Fruit fly (Drosophila melanogaster) whole organism, embryonic: ENCODE data around the gene CG13390.

Source experiments
- Blimp-1 ChIP-seq: fragments of 200-800 bp; sonication (Bioruptor generic); optimal IDR thresholded peaks from 3 replicates; lab custom pipeline; 2018; ENCODE audit warnings: missing biosample characterization, missing genetic modification characterization, mild to moderate bottlenecking, moderate library complexity, missing genetic modification reagents
- CG10979 ChIP-seq: fragments of 200-800 bp; sonication (Bioruptor generic); optimal IDR thresholded peaks from 2 replicates; lab custom pipeline; 2018; ENCODE audit warnings: missing biosample characterization, mild to moderate bottlenecking, missing genetic modification characterization, moderate library complexity
- CG12299 ChIP-seq: fragments of 200-800 bp; sonication (Bioruptor generic); optimal IDR thresholded peaks from 2 replicates; lab custom pipeline; 2018; ENCODE audit warnings: missing biosample characterization, mild to moderate bottlenecking, missing genetic modification characterization
- CG12942 ChIP-seq: fragments of 200-800 bp; sonication (Bioruptor generic); optimal IDR thresholded peaks from 3 replicates; lab custom pipeline; 2016; ENCODE audit warnings: missing biosample characterization, missing genetic modification characterization
- CG13123 ChIP-seq: fragments of 200-800 bp; sonication (Bioruptor generic); optimal IDR thresholded peaks from 2 replicates; lab custom pipeline; 2016; ENCODE audit warnings: missing biosample characterization, missing genetic modification characterization
- CG17829 ChIP-seq: fragments of 200-800 bp; optimal IDR thresholded peaks from 2 replicates; lab custom pipeline; 2019; ENCODE audit warnings: missing biosample characterization, mild to moderate bottlenecking, missing genetic modification characterization, moderate library complexity
- CG17912 ChIP-seq: fragments of 200-800 bp; sonication (Bioruptor generic); optimal IDR thresholded peaks from 2 replicates; lab custom pipeline; 2018; ENCODE audit warnings: missing biosample characterization, mild to moderate bottlenecking, missing genetic modification characterization
- CG32767 ChIP-seq: fragments of 200-800 bp; sonication (Bioruptor generic); IDR thresholded peaks from 2 replicates; pipeline ENCODE4 v1.3.6; 2022; ENCODE audit warnings: missing biosample characterization, missing genetic modification characterization
- CG33557 ChIP-seq: fragments of 200-800 bp; sonication (Bioruptor generic); optimal IDR thresholded peaks from 2 replicates; lab custom pipeline; 2019; ENCODE audit warnings: missing biosample characterization, mild to moderate bottlenecking, missing genetic modification characterization, moderate library complexity
- CG3407 ChIP-seq: fragments of 200-800 bp; sonication (Bioruptor generic); optimal IDR thresholded peaks from 2 replicates; lab custom pipeline; 2018; ENCODE audit warnings: missing biosample characterization, mild to moderate bottlenecking, missing genetic modification characterization
- CG3838 ChIP-seq: fragments of 200-800 bp; sonication (Bioruptor generic); optimal IDR thresholded peaks from 3 replicates; lab custom pipeline; 2016; ENCODE audit warnings: missing biosample characterization, missing genetic modification characterization
- CG3847 ChIP-seq: fragments of 200-800 bp; sonication (Bioruptor generic); IDR thresholded peaks from 2 replicates; pipeline ENCODE4 v1.3.6; 2022; ENCODE audit warnings: missing biosample characterization, missing genetic modification characterization
- CG6654 ChIP-seq: fragments of 200-800 bp; sonication (Bioruptor generic); optimal IDR thresholded peaks from 2 replicates; lab custom pipeline; 2017; ENCODE audit warnings: missing biosample characterization, mild to moderate bottlenecking, missing genetic modification characterization
- CG7839 ChIP-seq: fragments of 200-800 bp; sonication (Bioruptor generic); optimal IDR thresholded peaks from 3 replicates; lab custom pipeline; 2018; ENCODE audit warnings: missing biosample characterization, mild to moderate bottlenecking, missing genetic modification characterization, moderate library complexity
- CG7928 ChIP-seq: fragments of 200-800 bp; sonication (Bioruptor generic); optimal IDR thresholded peaks from 2 replicates; lab custom pipeline; 2017; ENCODE audit warnings: missing biosample characterization, mild to moderate bottlenecking, missing genetic modification characterization
- CG8359 ChIP-seq: fragments of 200-800 bp; sonication (Bioruptor generic); optimal IDR thresholded peaks from 2 replicates; lab custom pipeline; 2017; ENCODE audit warnings: missing biosample characterization, mild to moderate bottlenecking, missing genetic modification characterization, borderline replicate concordance
- CG9876 ChIP-seq: fragments of 200-800 bp; sonication (Bioruptor generic); optimal IDR thresholded peaks from 2 replicates; lab custom pipeline; 2016; ENCODE audit warnings: missing biosample characterization, missing genetic modification characterization
- CrebB ChIP-seq: fragments of 200-800 bp; sonication (Bioruptor generic); optimal IDR thresholded peaks from 3 replicates; lab custom pipeline; 2018; ENCODE audit warnings: missing biosample characterization, mild to moderate bottlenecking, missing genetic modification characterization
- Dip2 ChIP-seq: fragments of 200-800 bp; sonication (Bioruptor generic); IDR thresholded peaks from 2 replicates; pipeline ENCODE4 v1.3.6; 2022; ENCODE audit warnings: missing biosample characterization, missing genetic modification characterization
- Dip3 ChIP-seq: fragments of 200-800 bp; sonication (Bioruptor generic); optimal IDR thresholded peaks from 3 replicates; lab custom pipeline; 2016; ENCODE audit warnings: missing biosample characterization, missing genetic modification characterization
- Doc2 ChIP-seq: fragments of 200-800 bp; sonication (Bioruptor generic); IDR thresholded peaks from 2 replicates; pipeline ENCODE4 v1.3.6; 2022; ENCODE audit warnings: missing biosample characterization, missing genetic modification characterization
- H2.0 ChIP-seq: fragments of 200-800 bp; sonication (Bioruptor generic); IDR thresholded peaks from 2 replicates; pipeline ENCODE4 v1.3.6; 2022; ENCODE audit warnings: missing biosample characterization, missing genetic modification characterization
- Lpt ChIP-seq: fragments of >200 bp; optimal IDR thresholded peaks from 2 replicates; lab custom pipeline; 2018; ENCODE audit warnings: missing biosample characterization, missing genetic modification characterization
- Max ChIP-seq: fragments of 200-800 bp; sonication (Bioruptor generic); optimal IDR thresholded peaks from 2 replicates; lab custom pipeline; 2016; ENCODE audit warnings: missing biosample characterization, mild to moderate bottlenecking, missing genetic modification characterization
- NC2α ChIP-seq: fragments of 200-800 bp; sonication (Bioruptor generic); optimal IDR thresholded peaks from 2 replicates; lab custom pipeline; 2016; ENCODE audit warnings: missing biosample characterization, missing genetic modification characterization
- Neu2 ChIP-seq: fragments of 200-800 bp; sonication (Bioruptor generic); optimal IDR thresholded peaks from 3 replicates; lab custom pipeline; 2016; ENCODE audit warnings: missing biosample characterization, missing genetic modification characterization, borderline replicate concordance
- Optix ChIP-seq: fragments of 200-800 bp; sonication (Bioruptor generic); IDR thresholded peaks from 3 replicates; pipeline ENCODE4 v1.3.6; 2022; ENCODE audit warnings: missing biosample characterization, missing genetic modification characterization
- Pdp1 ChIP-seq, 2 experiments: fragments of 200-800 bp; sonication (Bioruptor generic); optimal IDR thresholded peaks; 3 replicates each; lab custom pipeline; 2016; ENCODE audit warnings: missing biosample characterization in 2 of 2, missing genetic modification characterization in 2 of 2, mild to moderate bottlenecking in 1 of 2, moderate library complexity in 1 of 2
- Taf1 ChIP-seq: fragments of 200-800 bp; sonication (Bioruptor generic); IDR thresholded peaks from 2 replicates; pipeline ENCODE4 v1.3.6; 2022; ENCODE audit warnings: missing biosample characterization, missing genetic modification characterization
- YL-1 ChIP-seq: fragments of 200-800 bp; sonication (Bioruptor generic); optimal IDR thresholded peaks from 3 replicates; lab custom pipeline; 2017; ENCODE audit warnings: missing biosample characterization, mild to moderate bottlenecking, missing genetic modification characterization
- amos ChIP-seq: fragments of 200-800 bp; sonication (Bioruptor generic); IDR thresholded peaks from 2 replicates; pipeline ENCODE4 v1.3.6; 2022; ENCODE audit warnings: missing biosample characterization, missing genetic modification characterization; ENCODE audit not compliant: partially characterized antibody
- ap ChIP-seq: fragments of 200-800 bp; sonication (Bioruptor generic); IDR thresholded peaks from 2 replicates; pipeline ENCODE4 v1.3.6; 2022; ENCODE audit warnings: missing biosample characterization, missing genetic modification characterization
- croc ChIP-seq: fragments of 200-800 bp; sonication (Bioruptor generic); conservative IDR thresholded peaks from 3 replicates; pipeline ENCODE4 v1.3.6; 2022; ENCODE audit warnings: missing biosample characterization, missing genetic modification characterization
- dpn ChIP-seq, 2 experiments: fragments of 200-800 bp; sonication (Bioruptor generic); optimal IDR thresholded peaks; 3 replicates each; lab custom pipeline; 2016; ENCODE audit warnings: missing biosample characterization in 2 of 2, missing genetic modification characterization in 2 of 2
- dysf ChIP-seq: fragments of 200-800 bp; sonication (Bioruptor generic); IDR thresholded peaks from 3 replicates; pipeline ENCODE4 v1.3.6; 2022; ENCODE audit warnings: missing biosample characterization, missing genetic modification characterization
- gfzf ChIP-seq: fragments of 200-800 bp; sonication (Bioruptor generic); optimal IDR thresholded peaks from 2 replicates; lab custom pipeline; 2016; ENCODE audit warnings: missing biosample characterization, mild to moderate bottlenecking, missing genetic modification characterization, moderate library complexity
- insv ChIP-seq, 2 experiments: fragments of 200-800 bp; sonication (Bioruptor generic); optimal IDR thresholded peaks; 3 replicates each; lab custom pipeline; 2016 to 2018; ENCODE audit warnings: missing biosample characterization in 2 of 2, missing genetic modification characterization in 2 of 2
- jumu ChIP-seq: fragments of 200-800 bp; sonication (Bioruptor generic); optimal IDR thresholded peaks from 3 replicates; lab custom pipeline; 2016; ENCODE audit warnings: missing biosample characterization, missing genetic modification characterization
- kay ChIP-seq: fragments of 200-800 bp; sonication (Bioruptor generic); optimal IDR thresholded peaks from 2 replicates; lab custom pipeline; 2016; ENCODE audit warnings: missing biosample characterization, missing genetic modification characterization
- maf-S ChIP-seq: fragments of 200-800 bp; sonication (Bioruptor generic); optimal IDR thresholded peaks from 2 replicates; lab custom pipeline; 2016; ENCODE audit warnings: missing biosample characterization, missing genetic modification characterization
- odd ChIP-seq: fragments of 200-800 bp; sonication (Bioruptor generic); optimal IDR thresholded peaks from 2 replicates; lab custom pipeline; 2017; ENCODE audit warnings: missing biosample characterization, mild to moderate bottlenecking, missing genetic modification characterization
- onecut ChIP-seq: fragments of 200-800 bp; sonication (Bioruptor generic); IDR thresholded peaks from 2 replicates; pipeline ENCODE4 v1.3.6; 2022; ENCODE audit warnings: missing biosample characterization, missing genetic modification characterization
- org-1 ChIP-seq: fragments of 200-800 bp; sonication (Bioruptor generic); optimal IDR thresholded peaks from 2 replicates; lab custom pipeline; 2017; ENCODE audit warnings: missing biosample characterization, missing genetic modification characterization
- pan ChIP-seq, 4 experiments: fragments of >200 bp in 3 of 4; fragments of 200-800 bp in 1 of 4; sonication (Bioruptor generic) in 1 of 4; optimal IDR thresholded peaks in 3 of 4; IDR thresholded peaks in 1 of 4; 2 replicates each; pipeline versions ENCODE4 v1.3.6 to Lab custom; 2017 to 2022; ENCODE audit warnings: missing biosample characterization in 2 of 4, missing genetic modification characterization in 2 of 4, mixed read lengths in 1 of 4
- pb ChIP-seq: fragments of 200-800 bp; sonication (Bioruptor generic); optimal IDR thresholded peaks from 3 replicates; lab custom pipeline; 2016; ENCODE audit warnings: missing biosample characterization, missing genetic modification characterization
- pzg ChIP-seq: fragments of 200-800 bp; sonication (Bioruptor generic); optimal IDR thresholded peaks from 3 replicates; lab custom pipeline; 2018; ENCODE audit warnings: missing biosample characterization, mild to moderate bottlenecking, missing genetic modification characterization, moderate library complexity
- sim ChIP-seq: fragments of 200-800 bp; sonication (Bioruptor generic); IDR thresholded peaks from 2 replicates; pipeline ENCODE4 v1.3.6; 2022; ENCODE audit warnings: missing biosample characterization, missing genetic modification characterization
- tup ChIP-seq: fragments of 200-800 bp; sonication (Bioruptor generic); optimal IDR thresholded peaks from 2 replicates; lab custom pipeline; 2016; ENCODE audit warnings: missing biosample characterization, mild to moderate bottlenecking, missing genetic modification characterization, moderate library complexity
- vfl ChIP-seq: fragments of 200-800 bp; sonication (Bioruptor generic); optimal IDR thresholded peaks from 2 replicates; lab custom pipeline; 2016; ENCODE audit warnings: missing biosample characterization, missing genetic modification characterization
- zen ChIP-seq: fragments of 200-800 bp; sonication (Bioruptor generic); optimal IDR thresholded peaks from 3 replicates; lab custom pipeline; 2018; ENCODE audit warnings: missing biosample characterization, mild to moderate bottlenecking, missing genetic modification characterization, moderate library complexity

Gene CG13390

DNA sequence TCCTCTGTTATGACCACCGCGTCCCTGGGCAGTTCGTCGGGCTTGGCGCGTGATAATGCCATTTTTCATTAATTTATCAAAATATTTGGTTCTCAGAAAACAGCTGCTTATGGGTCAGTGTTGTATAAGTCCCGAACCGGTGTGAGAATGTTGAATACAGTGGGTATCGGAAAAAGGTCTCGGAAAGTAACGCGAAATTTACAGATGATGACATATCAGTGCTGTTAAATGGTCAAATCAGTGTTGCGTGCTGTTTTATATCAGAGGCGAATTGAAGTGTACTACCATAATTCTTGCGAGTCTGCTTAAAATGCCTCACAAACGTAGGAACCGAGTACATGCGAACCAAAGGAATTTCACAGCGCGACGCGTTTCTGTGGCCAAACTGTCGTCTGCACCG is 6.0 kb upstream of the CG13390 start, which contains the start of the genes CG13392 and Rcd4 (continued):
- TF ChIP-seq CG8359 (GFP tag; lab: Kevin White, UChicago) (no peak), Taf1 (GFP tag; lab: Robert Waterston, UW) (peak; percentile 58), ap (no peak), Optix (GFP tag; lab: Robert Waterston, UW) (0 out of 3 replicates have a peak, but pooled peaks have one; percentile 25), CG17912 (GFP tag; lab: Kevin White, UChicago) (no peak), pb (GFP tag; lab: Kevin White, UChicago) (peak; percentile 63), dpn (GFP tag; optimal IDR thresholded peaks at IDR 0.05; lab: Kevin White, UChicago) (peak; percentile 70 to 82), CG7928 (GFP tag; lab: Kevin White, UChicago) (peak; percentile 25), Max (GFP tag; lab: Kevin White, UChicago) (peak; percentile 6), kay (peak; percentile 4), onecut (GFP tag; lab: Robert Waterston, UW) (peak; percentile 49; the same call in 1 of the 2 replicates), Lpt (GFP tag; lab: Kevin White, UChicago) (no peak), CG12942 (GFP tag; lab: Kevin White, UChicago) (peak; percentile 71), CG6654 (peak; percentile 1), maf-S (peak; percentile 47), vfl (GFP tag; lab: Kevin White, UChicago) (peak; percentile 68), pzg (GFP tag; lab: Kevin White, UChicago) (peak; percentile 87), CG3407 (GFP tag; lab: Kevin White, UChicago) (no peak), Blimp-1 (GFP tag; lab: Kevin White, UChicago) (peak; percentile 27), pan (optimal IDR thresholded peaks at IDR 0.05; lab: Kevin White, UChicago) (no peak), pan (GFP tag; optimal IDR thresholded peaks at IDR 0.05 in 1 of 2, IDR thresholded peaks at IDR 0.05 in 1 of 2) (peak in 1 of 2 experiments; percentile 58), CG17829 (peak; percentile 70), Dip2 (no peak), CG9876 (GFP tag; lab: Kevin White, UChicago) (peak; percentile 45), odd (no peak), CG33557 (GFP tag; lab: Kevin White, UChicago) (peak; percentile 5), amos (peak; percentile 67), org-1 (GFP tag; lab: Kevin White, UChicago) (peak; percentile 20), Doc2 (no peak), H2.0 (GFP tag; lab: Robert Waterston, UW) (peak; percentile 57), zen (tag; lab: Kevin White, UChicago) (peak; percentile 76), gfzf (peak; percentile 44), Neu2 (GFP tag; lab: Kevin White, UChicago) (no peak), Pdp1 (GFP tag; optimal IDR thresholded peaks at IDR 0.05; lab: Kevin White, UChicago) (peak; percentile 73 to 82), dysf (GFP tag; lab: Robert Waterston, UW) (peak; percentile 72), insv (GFP tag; optimal IDR thresholded peaks at IDR 0.05; lab: Kevin White, UChicago) (peak in 1 of 2 experiments; percentile 42), Dip3 (peak; percentile 79), CG7839 (tag; lab: Kevin White, UChicago) (peak; percentile 36), CG32767 (GFP tag; lab: Robert Waterston, UW) (no peak), NC2α (GFP tag; lab: Kevin White, UChicago) (peak; percentile 16), CrebB (tag; lab: Kevin White, UChicago) (peak; percentile 50), croc (no peak), CG3847 (GFP tag; lab: Robert Waterston, UW) (peak; percentile 79), YL-1 (GFP tag; lab: Kevin White, UChicago) (peak; percentile 71), CG10979 (tag; lab: Kevin White, UChicago) (peak; percentile 39), jumu (peak; percentile 73), CG12299 (tag; lab: Kevin White, UChicago) (peak; percentile 41), CG13123 (GFP tag; lab: Kevin White, UChicago) (no peak), sim (no peak), CG3838 (GFP tag; lab: Kevin White, UChicago) (no peak), tup (GFP tag; lab: Kevin White, UChicago) (peak; percentile 76)
